Worm (Caenorhabditis elegans): ENCODE results near the gene R05G6.1.

ce11 chrIV:7520841-7521240 lies 11.6 kb upstream of the R05G6.1 start:
- TF ChIP-seq F57A8.1 (GFP tag; optimal IDR thresholded peaks at IDR 0.05): no peak
- TF ChIP-seq cebp-1 (GFP tag; IDR thresholded peaks at IDR 0.05): no peak
- TF ChIP-seq cebp-1 (tag; optimal IDR thresholded peaks at IDR 0.05): no peak
- TF ChIP-seq Y53G8AR.9 (GFP tag; conservative IDR thresholded peaks at IDR 0.05): no peak
- TF ChIP-seq aptf-3 (GFP tag; IDR thresholded peaks at IDR 0.05): no peak
